Worm (Caenorhabditis elegans) whole organism, L4 larva: ENCODE results near the gene rep-1.

Experiments used
- ceh-82 ChIP-seq: sonication (generic microtip); optimal IDR thresholded peaks from 2 replicates; lab custom pipeline; 2017; ENCODE audit warnings: missing biosample characterization, missing genetic modification characterization
- nhr-76 ChIP-seq: fragments of 150-350 bp; optimal IDR thresholded peaks from 2 replicates; lab custom pipeline; 2014; ENCODE audit warnings: missing biosample characterization, missing genetic modification characterization
- vab-7 ChIP-seq: fragments of 200-800 bp; sonication (Bioruptor generic); IDR thresholded peaks from 2 replicates; pipeline ENCODE4 v1.3.6; 2022; ENCODE audit warnings: missing genetic modification reagents, missing genetic modification characterization, missing compliant biosample characterization

DNA sequence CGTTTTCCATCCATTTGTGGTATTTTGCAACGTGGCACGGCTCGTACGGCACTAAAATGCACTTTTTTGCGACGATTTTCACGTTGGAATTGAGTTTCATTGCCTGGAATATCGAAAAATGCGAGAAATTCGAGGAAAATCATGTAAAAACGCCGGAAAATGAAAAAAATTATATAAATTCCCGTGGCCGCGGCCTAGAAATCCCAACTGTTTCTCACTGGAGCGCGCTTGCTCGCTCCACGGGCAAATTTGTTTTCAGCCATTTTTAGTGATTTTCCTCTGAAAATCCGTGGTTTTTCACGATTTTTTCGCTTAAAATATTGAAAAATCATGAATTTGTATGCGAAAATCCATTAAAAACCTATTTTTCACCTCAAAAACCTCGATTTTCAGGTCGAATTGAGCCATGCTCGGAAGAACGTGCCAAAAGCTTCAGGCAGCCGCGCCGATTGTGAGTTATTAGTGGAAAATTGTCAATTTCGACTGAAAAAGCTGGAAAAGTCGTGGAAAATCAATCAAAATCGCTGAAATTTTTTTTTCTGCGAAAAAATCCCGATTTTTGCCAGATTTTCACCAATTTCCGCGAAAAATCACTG lies 29.9 kb upstream of the rep-1 start, which contains the start of the genes Y67D2.5 and cisd-3.2:
- no peak for TF ChIP-seq nhr-76
- no peak for TF ChIP-seq vab-7 (GFP tag; lab: Robert Waterston, UW)
- TF ChIP-seq ceh-82 = no peak
